Worm (Caenorhabditis elegans) whole organism, L4 larva: ENCODE measurements around the gene skat-1.

ENCODE experiments used
- F10B5.3 ChIP-seq: sonication (generic microtip); optimal IDR thresholded peaks from 2 replicates; lab custom pipeline; 2016; ENCODE audit warnings: mild to moderate bottlenecking, missing genetic modification characterization, missing compliant biosample characterization
- F37D6.2 ChIP-seq: sonication (generic microtip); optimal IDR thresholded peaks from 2 replicates; lab custom pipeline; 2016; ENCODE audit warnings: mild to moderate bottlenecking, missing genetic modification characterization, missing compliant biosample characterization
- F44E2.7 ChIP-seq: fragments of 200-800 bp; sonication (Bioruptor generic); IDR thresholded peaks from 2 replicates; pipeline ENCODE4 v2.1.2; 2022; ENCODE audit warnings: missing genetic modification characterization, missing compliant biosample characterization
- F49E8.2 ChIP-seq: sonication (generic microtip); optimal IDR thresholded peaks from 2 replicates; lab custom pipeline; 2016; ENCODE audit warnings: missing compliant biosample characterization, mild to moderate bottlenecking, missing genetic modification characterization, borderline replicate concordance
- T20F7.1 ChIP-seq: fragments of 200-800 bp; sonication (Bioruptor generic); optimal IDR thresholded peaks from 2 replicates; lab custom pipeline; 2018; ENCODE audit warnings: mild to moderate bottlenecking, missing genetic modification characterization, missing compliant biosample characterization
- T26A8.4 ChIP-seq: fragments of 200-800 bp; sonication (Bioruptor generic); IDR thresholded peaks from 2 replicates; pipeline ENCODE4 v1.3.6; 2022; ENCODE audit warnings: missing genetic modification characterization, missing compliant biosample characterization
- Y75B8A.6 ChIP-seq: fragments of 200-800 bp; sonication (Bioruptor generic); IDR thresholded peaks from 2 replicates; pipeline ENCODE4 v1.3.6; 2022; ENCODE audit warnings: missing genetic modification reagents, missing genetic modification characterization, missing compliant biosample characterization
- aha-1 ChIP-seq: fragments of 150-350 bp; peaks from one replicate; lab custom pipeline; 2014; ENCODE audit warnings: missing biosample characterization, missing genetic modification characterization
- ama-1 ChIP-seq: fragments of 150-350 bp; optimal IDR thresholded peaks from 2 replicates; lab custom pipeline; 2014; ENCODE audit warnings: inconsistent platforms, mixed read lengths
- attf-4 ChIP-seq: sonication (generic microtip); optimal IDR thresholded peaks from 3 replicates; lab custom pipeline; 2017; ENCODE audit warnings: missing biosample characterization, missing genetic modification characterization
- ceh-20 ChIP-seq: fragments of 200-800 bp; sonication (Bioruptor generic); IDR thresholded peaks from 2 replicates; pipeline ENCODE4 v1.3.6; 2022; ENCODE audit warnings: missing genetic modification reagents, missing genetic modification characterization, missing compliant biosample characterization
- ces-1 ChIP-seq: fragments of 150-350 bp; sonication (generic microtip); optimal IDR thresholded peaks from 4 replicates; lab custom pipeline; 2014; ENCODE audit warnings: missing biosample characterization, missing genetic modification reagents, missing genetic modification characterization
- ctbp-1 ChIP-seq: fragments of 200-800 bp; sonication (Bioruptor generic); IDR thresholded peaks from 2 replicates; pipeline ENCODE4 v1.3.6; 2022; ENCODE audit warnings: missing genetic modification reagents, missing genetic modification characterization, missing compliant biosample characterization
- daf-12 ChIP-seq: fragments of 150-350 bp; optimal IDR thresholded peaks from 2 replicates; lab custom pipeline; 2014; ENCODE audit warnings: missing biosample characterization, missing genetic modification reagents, missing genetic modification characterization
- daf-16 ChIP-seq, 3 experiments: sonication (generic microtip); optimal IDR thresholded peaks; 2 replicates each; lab custom pipeline; 2016 to 2017; ENCODE audit warnings: missing genetic modification characterization in 3 of 3, missing genetic modification reagents in 3 of 3, mild to moderate bottlenecking in 2 of 3, missing compliant biosample characterization in 2 of 3, missing biosample characterization in 1 of 3, moderate library complexity in 1 of 3
- dmd-9 ChIP-seq: fragments of 200-800 bp; sonication (Bioruptor generic); IDR thresholded peaks from 2 replicates; pipeline ENCODE4 v1.3.6; 2022; ENCODE audit warnings: missing genetic modification reagents, missing genetic modification characterization, missing compliant biosample characterization
- dpl-1 ChIP-seq: fragments of 150-350 bp; optimal IDR thresholded peaks from 2 replicates; lab custom pipeline; 2014; ENCODE audit warnings: missing biosample characterization, missing genetic modification reagents, missing genetic modification characterization
- dve-1 ChIP-seq: sonication (generic microtip); optimal IDR thresholded peaks from 2 replicates; lab custom pipeline; 2017; ENCODE audit warnings: antibody characterized with exemption, mild to moderate bottlenecking, missing genetic modification characterization, missing compliant biosample characterization; ENCODE audit not compliant: insufficient read depth
- egl-43 ChIP-seq: fragments of 200-800 bp; sonication (Bioruptor generic); IDR thresholded peaks from 2 replicates; pipeline ENCODE4 v1.3.6; 2022; ENCODE audit warnings: missing genetic modification reagents, missing genetic modification characterization, missing compliant biosample characterization
- fos-1 ChIP-seq: fragments of 150-350 bp; optimal IDR thresholded peaks from 2 replicates; lab custom pipeline; 2014; ENCODE audit warnings: missing biosample characterization, missing genetic modification characterization
- hlh-11 ChIP-seq: fragments of 200-800 bp; sonication (Bioruptor generic); optimal IDR thresholded peaks from 2 replicates; lab custom pipeline; 2018; ENCODE audit warnings: mild to moderate bottlenecking, missing genetic modification characterization, missing compliant biosample characterization
- hlh-30 ChIP-seq: sonication (generic microtip); optimal IDR thresholded peaks from 2 replicates; lab custom pipeline; 2017; ENCODE audit warnings: antibody characterized with exemption, mild to moderate bottlenecking, missing genetic modification characterization, missing compliant biosample characterization; ENCODE audit not compliant: insufficient read depth
- jun-1 ChIP-seq: fragments of 150-350 bp; optimal IDR thresholded peaks from 2 replicates; lab custom pipeline; 2014; ENCODE audit warnings: missing biosample characterization, missing genetic modification reagents, missing genetic modification characterization
- lin-1 ChIP-seq: fragments of 200-800 bp; sonication (Bioruptor generic); IDR thresholded peaks from 2 replicates; pipeline ENCODE4 v1.3.6; 2022; ENCODE audit warnings: missing genetic modification reagents, missing genetic modification characterization, missing compliant biosample characterization
- lin-13 ChIP-seq: fragments of 150-350 bp; optimal IDR thresholded peaks from 2 replicates; lab custom pipeline; 2014; ENCODE audit warnings: missing biosample characterization, missing genetic modification reagents, missing genetic modification characterization
- lin-15B ChIP-seq: fragments of 150-350 bp; sonication (generic microtip); optimal IDR thresholded peaks from 3 replicates; lab custom pipeline; 2014; ENCODE audit warnings: missing biosample characterization, missing genetic modification characterization
- madf-9 ChIP-seq: fragments of 200-800 bp; sonication (Bioruptor generic); conservative IDR thresholded peaks from 2 replicates; pipeline ENCODE4 v1.3.6; 2022; ENCODE audit warnings: missing genetic modification reagents, missing genetic modification characterization, missing compliant biosample characterization
- mdl-1 ChIP-seq, 2 experiments: fragments of 150-350 bp in 1 of 2; sonication (generic microtip) in 1 of 2; optimal IDR thresholded peaks; 2 replicates each; lab custom pipeline; 2014 to 2017; ENCODE audit warnings: missing biosample characterization in 2 of 2, missing genetic modification characterization in 2 of 2
- mep-1 ChIP-seq: fragments of 150-350 bp; sonication (generic microtip); optimal IDR thresholded peaks from 3 replicates; lab custom pipeline; 2014; ENCODE audit warnings: missing biosample characterization, missing genetic modification characterization
- mes-2 ChIP-seq: sonication (generic microtip); optimal IDR thresholded peaks from 2 replicates; lab custom pipeline; 2016; ENCODE audit warnings: missing genotype, mild to moderate bottlenecking, missing genetic modification characterization, missing compliant biosample characterization; ENCODE audit not compliant: poor library complexity, severe bottlenecking
- mxl-3 ChIP-seq: fragments of 200-800 bp; sonication (Bioruptor generic); optimal IDR thresholded peaks from 2 replicates; lab custom pipeline; 2018; ENCODE audit warnings: mild to moderate bottlenecking, missing genetic modification characterization, missing compliant biosample characterization
- nhr-28 ChIP-seq: fragments of 150-350 bp; optimal IDR thresholded peaks from 2 replicates; lab custom pipeline; 2014; ENCODE audit warnings: missing biosample characterization, missing genetic modification characterization
- nhr-76 ChIP-seq: fragments of 150-350 bp; optimal IDR thresholded peaks from 2 replicates; lab custom pipeline; 2014; ENCODE audit warnings: missing biosample characterization, missing genetic modification characterization
- pqm-1 ChIP-seq: sonication (generic microtip); optimal IDR thresholded peaks from 2 replicates; lab custom pipeline; 2017; ENCODE audit warnings: missing biosample characterization, missing genetic modification characterization
- rbr-2 ChIP-seq: sonication (generic microtip); optimal IDR thresholded peaks from 2 replicates; lab custom pipeline; 2016; ENCODE audit warnings: missing genotype, missing genetic modification characterization, missing compliant biosample characterization
- sdz-12 ChIP-seq: fragments of 200-800 bp; sonication (Bioruptor generic); optimal IDR thresholded peaks from 2 replicates; lab custom pipeline; 2018; ENCODE audit warnings: mild to moderate bottlenecking, missing genetic modification characterization, missing compliant biosample characterization
- set-16 ChIP-seq: fragments of 200-800 bp; sonication (Bioruptor generic); IDR thresholded peaks from 2 replicates; pipeline ENCODE4 v1.3.6; 2022; ENCODE audit warnings: missing genetic modification reagents, missing genetic modification characterization, missing compliant biosample characterization
- spr-1 ChIP-seq: sonication (generic microtip); optimal IDR thresholded peaks from 2 replicates; lab custom pipeline; 2016; ENCODE audit warnings: mild to moderate bottlenecking, missing genetic modification characterization, missing compliant biosample characterization
- unc-62 ChIP-seq, 3 experiments: fragments of 150-350 bp in 1 of 3; sonication (generic microtip); optimal IDR thresholded peaks in 2 of 3; peaks in 1 of 3; 1 replicate in 1 of 3; 2 replicates in 2 of 3; lab custom pipeline; 2014 to 2017; ENCODE audit warnings: missing biosample characterization in 3 of 3, missing genetic modification characterization in 3 of 3, missing genetic modification reagents in 3 of 3, missing genotype in 1 of 3
- vab-7 ChIP-seq: fragments of 200-800 bp; sonication (Bioruptor generic); IDR thresholded peaks from 2 replicates; pipeline ENCODE4 v1.3.6; 2022; ENCODE audit warnings: missing genetic modification reagents, missing genetic modification characterization, missing compliant biosample characterization
- zag-1 ChIP-seq: fragments of 150-350 bp; optimal IDR thresholded peaks from 2 replicates; lab custom pipeline; 2014; ENCODE audit warnings: missing biosample characterization, missing genetic modification characterization
- zip-2 ChIP-seq: fragments of 150-350 bp; optimal IDR thresholded peaks from 2 replicates; lab custom pipeline; 2014; ENCODE audit warnings: missing biosample characterization, missing genetic modification characterization
- ztf-7 ChIP-seq: fragments of 150-350 bp; optimal IDR thresholded peaks from 2 replicates; lab custom pipeline; 2014; ENCODE audit warnings: missing biosample characterization, missing genetic modification characterization

skat-1 gene

ce11 chrIII:9017181-9017651 is 20.6 kb upstream of the skat-1 start, which contains the start of gene F59B2.12:
Gene F59B2.12 (plus strand): TSS chrIII:9017601.
- TF ChIP-seq fos-1 (no peak), ama-1 (lab: Kevin White, UChicago) (no peak), zag-1 (no peak), unc-62 (GFP tag; optimal IDR thresholded peaks at IDR 0.05 in 1 of 2; lab: Kevin White, UChicago) (peak in 1 of 2 experiments; percentile 90), unc-62 (tag; optimal IDR thresholded peaks at IDR 0.05; lab: Kevin White, UChicago) (no peak)

ce11 chrIII:9012309-9012708 is 15.7 kb upstream of the skat-1 start, which contains the start of gene F59B2.9:
Gene F59B2.9 (minus strand): TSS chrIII:9012409.
- TF ChIP-seq hlh-30 (tag; lab: Kevin White, UChicago) = no peak
- TF ChIP-seq attf-4 (tag; lab: Kevin White, UChicago) = no peak
- TF ChIP-seq mxl-3 (GFP tag; lab: Kevin White, UChicago) = no peak
- TF ChIP-seq nhr-76 (tag; lab: Kevin White, UChicago) = no peak
- no peak for TF ChIP-seq dve-1
- TF ChIP-seq lin-1 (GFP tag; lab: Robert Waterston, UW) = no peak
- no peak for TF ChIP-seq set-16 (GFP tag; lab: Robert Waterston, UW)
- no peak for TF ChIP-seq jun-1 (tag; lab: Kevin White, UChicago)
- TF ChIP-seq F10B5.3 (tag; lab: Kevin White, UChicago) = no peak
- no peak for TF ChIP-seq ctbp-1 (GFP tag; lab: Robert Waterston, UW)
- TF ChIP-seq ztf-7 (tag; lab: Kevin White, UChicago) = no peak
- TF ChIP-seq lin-13 (GFP tag; lab: Kevin White, UChicago) = no peak
- TF ChIP-seq F44E2.7 (GFP tag; lab: Robert Waterston, UW) = no peak
- TF ChIP-seq sdz-12 (GFP tag; lab: Kevin White, UChicago) = no peak
- no peak for TF ChIP-seq daf-12 (tag; lab: Kevin White, UChicago)

ce11 chrIII:9010047-9010446 is 13.5 kb upstream of the skat-1 start, which contains the start of gene F59B2.8:
Gene F59B2.8 (minus strand): TSS chrIII:9010197.
- no peak for TF ChIP-seq sdz-12 (GFP tag; lab: Kevin White, UChicago)
- peak; percentile 29 for TF ChIP-seq mes-2 (tag; lab: Kevin White, UChicago)
- peak; percentile 6 for TF ChIP-seq aha-1 (tag; lab: Kevin White, UChicago)

ce11 chrIII:9007183-9007582 is 10.6 kb upstream of the skat-1 start:
- no peak for TF ChIP-seq ceh-20
- TF ChIP-seq dpl-1 (GFP tag; lab: Kevin White, UChicago) = no peak
- peak; percentile 48 for TF ChIP-seq dve-1
- no peak for TF ChIP-seq T20F7.1 (GFP tag; lab: Kevin White, UChicago)
- TF ChIP-seq hlh-30 (tag; lab: Kevin White, UChicago) = peak; percentile 39
- TF ChIP-seq egl-43 (GFP tag; lab: Robert Waterston, UW) = no peak
- peak; percentile 63; the same call in 1 of the 2 replicates for TF ChIP-seq madf-9
- TF ChIP-seq F37D6.2 = no peak
- peak; percentile 71 for TF ChIP-seq aha-1 (tag; lab: Kevin White, UChicago)
- no peak for TF ChIP-seq daf-16 (GFP tag; optimal IDR thresholded peaks at IDR 0.05; lab: Kevin White, UChicago)
- peak; percentile 79 for TF ChIP-seq daf-16 (tag; optimal IDR thresholded peaks at IDR 0.05; lab: Kevin White, UChicago)
- peak; percentile 4 for TF ChIP-seq rbr-2 (tag; lab: Kevin White, UChicago)
- no peak for TF ChIP-seq spr-1 (tag; lab: Kevin White, UChicago)
- no peak for TF ChIP-seq vab-7 (GFP tag; lab: Robert Waterston, UW)
- no peak for TF ChIP-seq ces-1
- peak; percentile 27 for TF ChIP-seq mxl-3 (GFP tag; lab: Kevin White, UChicago)
- TF ChIP-seq pqm-1 (tag; lab: Kevin White, UChicago) = peak; percentile 17
- TF ChIP-seq sdz-12 (GFP tag; lab: Kevin White, UChicago) = no peak
- no peak for TF ChIP-seq F49E8.2 (tag; lab: Kevin White, UChicago)
- no peak for TF ChIP-seq T26A8.4 (GFP tag; lab: Robert Waterston, UW)
- no peak for TF ChIP-seq lin-15B (tag; lab: Kevin White, UChicago)
- TF ChIP-seq mdl-1 (tag; optimal IDR thresholded peaks at IDR 0.05; lab: Kevin White, UChicago) = peak in 1 of 2 experiments; percentile 12
- peak; percentile 83 for TF ChIP-seq hlh-11 (tag; lab: Kevin White, UChicago)
- peak; percentile 20 for TF ChIP-seq mep-1 (tag; lab: Kevin White, UChicago)
- TF ChIP-seq unc-62 (GFP tag; optimal IDR thresholded peaks at IDR 0.05 in 1 of 2; lab: Kevin White, UChicago) = no peak
- TF ChIP-seq unc-62 (tag; optimal IDR thresholded peaks at IDR 0.05; lab: Kevin White, UChicago) = no peak
- TF ChIP-seq nhr-28 (tag; lab: Kevin White, UChicago) = peak; percentile 60
- peak; percentile 51 for TF ChIP-seq mes-2 (tag; lab: Kevin White, UChicago)
- no peak for TF ChIP-seq Y75B8A.6 (GFP tag; lab: Robert Waterston, UW)
- no peak for TF ChIP-seq dmd-9 (GFP tag; lab: Robert Waterston, UW)
- no peak for TF ChIP-seq zip-2
- TF ChIP-seq set-16 (GFP tag; lab: Robert Waterston, UW) = no peak
